Worm (Caenorhabditis elegans) whole organism, L4 larva: ENCODE measurements around the gene sec-16A.2.

Experiments
- lin-13 ChIP-seq: fragments of 150-350 bp; optimal IDR thresholded peaks from 2 replicates; lab custom pipeline; 2014; ENCODE audit warnings: missing biosample characterization, missing genetic modification reagents, missing genetic modification characterization
- nhr-102 ChIP-seq: sonication (generic microtip); optimal IDR thresholded peaks from 2 replicates; lab custom pipeline; 2016; ENCODE audit warnings: mild to moderate bottlenecking, missing genetic modification characterization, moderate library complexity, missing compliant biosample characterization
- rbr-2 ChIP-seq: sonication (generic microtip); optimal IDR thresholded peaks from 2 replicates; lab custom pipeline; 2016; ENCODE audit warnings: missing genotype, missing genetic modification characterization, missing compliant biosample characterization

DNA sequence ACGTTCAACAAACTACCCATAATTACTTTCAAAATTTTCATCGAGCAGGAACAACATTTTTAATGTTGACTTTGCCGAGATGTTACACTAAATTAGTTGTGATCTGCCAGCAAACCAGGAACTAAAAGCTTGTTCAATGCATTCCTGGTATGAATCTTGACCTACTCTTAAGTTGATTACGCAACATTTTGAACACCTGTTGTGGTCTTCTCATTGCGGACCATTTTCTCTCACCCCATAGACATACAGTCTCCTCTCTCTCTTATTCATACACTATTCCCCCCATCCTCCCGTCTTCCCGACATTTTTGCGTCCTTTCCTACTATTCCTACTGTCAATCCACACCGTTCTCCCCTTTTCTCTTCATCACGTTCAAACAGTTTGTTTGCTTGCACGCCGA is 13.6 kb upstream of the sec-16A.2 start:
- TF ChIP-seq lin-13 (GFP tag; lab: Kevin White, UChicago) (no peak), nhr-102 (no peak), rbr-2 (tag; lab: Kevin White, UChicago) (no peak)
